Worm (Caenorhabditis elegans): ENCODE results near the gene Y57A10C.8.

DNA sequence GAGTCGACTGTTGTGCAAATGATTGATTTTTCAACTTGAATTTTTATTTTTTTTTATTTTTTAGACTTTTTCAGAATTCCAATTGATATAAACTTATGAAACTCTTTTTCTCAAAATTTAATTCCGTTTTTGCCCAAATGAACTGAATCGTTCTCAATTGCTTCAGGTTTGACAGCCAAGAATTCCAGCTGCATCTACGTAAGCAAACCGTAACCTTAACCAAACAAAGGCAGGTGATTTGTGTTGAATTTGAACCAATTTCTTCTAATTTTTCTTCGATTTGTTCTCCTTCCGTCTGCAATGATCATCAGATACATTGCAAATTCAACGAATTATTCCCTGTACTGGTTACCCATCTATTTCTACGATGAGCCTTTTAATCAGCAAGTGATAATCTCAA lies 20.2 kb upstream of the Y57A10C.8 start, which contains the start of gene sre-34:
- TF ChIP-seq unc-39 (tag; optimal IDR thresholded peaks at IDR 0.05) (no peak), ces-1 (GFP tag; optimal IDR thresholded peaks at IDR 0.05) (no peak), nhr-237 (tag; optimal IDR thresholded peaks at IDR 0.05) (no peak), nhr-28 (tag; optimal IDR thresholded peaks at IDR 0.05) (no peak), snpc-4 (tag; optimal IDR thresholded peaks at IDR 0.05) (no peak), ztf-11 (tag; optimal IDR thresholded peaks at IDR 0.05) (no peak), pha-4 (tag; optimal IDR thresholded peaks at IDR 0.05) (no peak), mls-2 (tag; optimal IDR thresholded peaks at IDR 0.05) (no peak), elt-3 (tag; optimal IDR thresholded peaks at IDR 0.05) (no peak), nhr-2 (tag; optimal IDR thresholded peaks at IDR 0.05) (no peak), nhr-76 (tag; optimal IDR thresholded peaks at IDR 0.05) (no peak), lin-13 (tag; optimal IDR thresholded peaks at IDR 0.05) (no peak), unc-62 (GFP tag; optimal IDR thresholded peaks at IDR 0.05) (no peak)

All from whole organism, mixed stage, embryonic.